Worm (Caenorhabditis elegans): ENCODE measurements around the gene str-164.

ce11 chrIV:4996956-4997355 is 36.4 kb downstream of the str-164 start:
- no peak for TF ChIP-seq ets-5 (GFP tag; IDR thresholded peaks at IDR 0.05)
- no peak for TF ChIP-seq lin-13 (GFP tag; optimal IDR thresholded peaks at IDR 0.05)
- no peak for TF ChIP-seq rnt-1 (tag; optimal IDR thresholded peaks at IDR 0.05)
- TF ChIP-seq nhr-28 (tag; optimal IDR thresholded peaks at IDR 0.05), result no peak
- TF ChIP-seq mdl-1 (tag; optimal IDR thresholded peaks at IDR 0.05), result no peak
- TF ChIP-seq nhr-84 (tag; optimal IDR thresholded peaks at IDR 0.05), result no peak
- no peak for TF ChIP-seq aly-2 (tag; optimal IDR thresholded peaks at IDR 0.05)
- no peak for TF ChIP-seq lsy-2 (tag; optimal IDR thresholded peaks at IDR 0.05)
- no peak for TF ChIP-seq hlh-17 (GFP tag; optimal IDR thresholded peaks at IDR 0.05; ENCODE audit: borderline replicate concordance)
- no peak for TF ChIP-seq ama-1 (optimal IDR thresholded peaks at IDR 0.05)
- TF ChIP-seq tbx-2 (tag; optimal IDR thresholded peaks at IDR 0.05), result no peak
- no peak for TF ChIP-seq fkh-4 (tag; optimal IDR thresholded peaks at IDR 0.05; ENCODE audit: borderline replicate concordance)
- TF ChIP-seq elt-2 (tag; optimal IDR thresholded peaks at IDR 0.05), result no peak

Measured in whole organism, L1 larva.